Worm (Caenorhabditis elegans) whole organism, late embryonic: ENCODE data around the gene F59A6.11.

Experiments
- C08G9.2 ChIP-seq: sonication (generic microtip); optimal IDR thresholded peaks from 2 replicates; lab custom pipeline; 2016; ENCODE audit warnings: mild to moderate bottlenecking, missing genetic modification characterization, moderate library complexity, missing compliant biosample characterization
- C38D4.7 ChIP-seq: fragments of 200-800 bp; sonication (Bioruptor generic); optimal IDR thresholded peaks from 2 replicates; lab custom pipeline; 2018; ENCODE audit warnings: mild to moderate bottlenecking, missing genetic modification characterization, moderate library complexity, missing compliant biosample characterization
- K02D7.2 ChIP-seq: sonication (generic microtip); optimal IDR thresholded peaks from 2 replicates; lab custom pipeline; 2017; ENCODE audit warnings: mild to moderate bottlenecking, missing genetic modification characterization, missing compliant biosample characterization
- K09A11.1 ChIP-seq: sonication (generic microtip); optimal IDR thresholded peaks from 2 replicates; lab custom pipeline; 2017; ENCODE audit warnings: antibody characterized with exemption, mild to moderate bottlenecking, missing genetic modification characterization, missing compliant biosample characterization; ENCODE audit not compliant: insufficient read depth
- T23F11.4 ChIP-seq: fragments of 200-800 bp; sonication (Bioruptor generic); optimal IDR thresholded peaks from 2 replicates; lab custom pipeline; 2018; ENCODE audit warnings: mild to moderate bottlenecking, missing genetic modification characterization, missing compliant biosample characterization
- Y22D7AL.16 ChIP-seq: sonication (generic microtip); optimal IDR thresholded peaks from 2 replicates; lab custom pipeline; 2016; ENCODE audit warnings: missing genetic modification characterization, missing compliant biosample characterization
- ama-1 ChIP-seq: fragments of 150-350 bp; optimal IDR thresholded peaks from 2 replicates; lab custom pipeline; 2014
- ceh-14 ChIP-seq: sonication (generic microtip); optimal IDR thresholded peaks from 2 replicates; lab custom pipeline; 2016; ENCODE audit warnings: missing genotype, missing genetic modification characterization, missing compliant biosample characterization
- ceh-18 ChIP-seq: sonication (generic microtip); optimal IDR thresholded peaks from 2 replicates; lab custom pipeline; 2016; ENCODE audit warnings: missing genetic modification characterization, missing compliant biosample characterization
- ceh-19 ChIP-seq: fragments of 200-800 bp; sonication (Bioruptor generic); optimal IDR thresholded peaks from 2 replicates; lab custom pipeline; 2018; ENCODE audit warnings: mild to moderate bottlenecking, missing genetic modification characterization, missing compliant biosample characterization
- ceh-2 ChIP-seq: sonication (generic microtip); optimal IDR thresholded peaks from 2 replicates; lab custom pipeline; 2016; ENCODE audit warnings: missing genotype, missing genetic modification characterization, missing compliant biosample characterization
- ceh-22 ChIP-seq: sonication (generic microtip); optimal IDR thresholded peaks from 2 replicates; lab custom pipeline; 2017; ENCODE audit warnings: missing biosample characterization, missing genetic modification characterization
- ceh-24 ChIP-seq: sonication (generic microtip); optimal IDR thresholded peaks from 2 replicates; lab custom pipeline; 2016; ENCODE audit warnings: mild to moderate bottlenecking, missing genetic modification characterization, missing compliant biosample characterization
- ceh-30 ChIP-seq: fragments of 150-350 bp; optimal IDR thresholded peaks from 2 replicates; lab custom pipeline; 2014; ENCODE audit warnings: missing biosample characterization, missing genetic modification characterization
- ceh-31 ChIP-seq: sonication (generic microtip); optimal IDR thresholded peaks from 2 replicates; lab custom pipeline; 2016; ENCODE audit warnings: missing genetic modification characterization, missing compliant biosample characterization
- ceh-45 ChIP-seq: fragments of 200-800 bp; sonication (Bioruptor generic); IDR thresholded peaks from 2 replicates; pipeline ENCODE4 v1.3.6; 2022; ENCODE audit warnings: missing genetic modification reagents, missing genetic modification characterization, missing compliant biosample characterization
- ceh-48 ChIP-seq: sonication (generic microtip); optimal IDR thresholded peaks from 2 replicates; lab custom pipeline; 2016; ENCODE audit warnings: missing genetic modification characterization, inconsistent platforms, missing compliant biosample characterization
- ceh-9 ChIP-seq: sonication (generic microtip); optimal IDR thresholded peaks from 2 replicates; lab custom pipeline; 2016; ENCODE audit warnings: mild to moderate bottlenecking, missing genetic modification characterization, inconsistent platforms, missing compliant biosample characterization
- che-1 ChIP-seq: sonication (generic microtip); optimal IDR thresholded peaks from 2 replicates; lab custom pipeline; 2016; ENCODE audit warnings: mild to moderate bottlenecking, missing genetic modification characterization, missing compliant biosample characterization
- elt-4 ChIP-seq: sonication (generic microtip); optimal IDR thresholded peaks from 2 replicates; lab custom pipeline; 2016; ENCODE audit warnings: missing genetic modification characterization, missing compliant biosample characterization
- ets-4 ChIP-seq: sonication (generic microtip); optimal IDR thresholded peaks from 2 replicates; lab custom pipeline; 2016; ENCODE audit warnings: missing genetic modification characterization, missing compliant biosample characterization
- fax-1 ChIP-seq: sonication (generic microtip); optimal IDR thresholded peaks from 2 replicates; lab custom pipeline; 2016; ENCODE audit warnings: missing genotype, missing genetic modification characterization, missing compliant biosample characterization
- fkh-10 ChIP-seq: fragments of 150-350 bp; optimal IDR thresholded peaks from 2 replicates; lab custom pipeline; 2014; ENCODE audit warnings: missing biosample characterization, missing genetic modification reagents, missing genetic modification characterization
- fkh-6 ChIP-seq: sonication (generic microtip); optimal IDR thresholded peaks from 2 replicates; lab custom pipeline; 2016; ENCODE audit warnings: missing genetic modification characterization, missing compliant biosample characterization
- gmeb-2 ChIP-seq: sonication (generic microtip); optimal IDR thresholded peaks from 2 replicates; lab custom pipeline; 2016; ENCODE audit warnings: missing genetic modification characterization, inconsistent platforms, missing compliant biosample characterization
- hlh-13 ChIP-seq: fragments of 200-800 bp; sonication (Bioruptor generic); optimal IDR thresholded peaks from 2 replicates; lab custom pipeline; 2018; ENCODE audit warnings: mild to moderate bottlenecking, missing genetic modification characterization, missing compliant biosample characterization
- hlh-30 ChIP-seq: sonication (generic microtip); optimal IDR thresholded peaks from 2 replicates; lab custom pipeline; 2017; ENCODE audit warnings: antibody characterized with exemption, missing genetic modification characterization, missing compliant biosample characterization; ENCODE audit not compliant: insufficient read depth
- hlh-6 ChIP-seq: sonication (generic microtip); optimal IDR thresholded peaks from 2 replicates; lab custom pipeline; 2016; ENCODE audit warnings: missing genotype, missing genetic modification characterization, missing compliant biosample characterization
- hlh-8 ChIP-seq: sonication (generic microtip); optimal IDR thresholded peaks from 2 replicates; lab custom pipeline; 2016; ENCODE audit warnings: missing genotype, missing genetic modification characterization, missing compliant biosample characterization
- lim-6 ChIP-seq: sonication (generic microtip); optimal IDR thresholded peaks from 2 replicates; lab custom pipeline; 2016; ENCODE audit warnings: missing genetic modification characterization, missing compliant biosample characterization
- madf-2 ChIP-seq: sonication (generic microtip); optimal IDR thresholded peaks from 2 replicates; lab custom pipeline; 2017; ENCODE audit warnings: missing genetic modification characterization, missing compliant biosample characterization
- mec-3 ChIP-seq: sonication (generic microtip); optimal IDR thresholded peaks from 2 replicates; lab custom pipeline; 2016; ENCODE audit warnings: borderline replicate concordance, missing genetic modification characterization, missing compliant biosample characterization
- nfya-1 ChIP-seq: sonication (generic microtip); optimal IDR thresholded peaks from 2 replicates; lab custom pipeline; 2017; ENCODE audit warnings: missing genetic modification characterization, mild to moderate bottlenecking, missing compliant biosample characterization, antibody characterized with exemption, moderate library complexity
- nhr-232 ChIP-seq: sonication (generic microtip); optimal IDR thresholded peaks from 2 replicates; lab custom pipeline; 2016; ENCODE audit warnings: missing genetic modification characterization, missing compliant biosample characterization
- pag-3 ChIP-seq: sonication (generic microtip); optimal IDR thresholded peaks from 2 replicates; lab custom pipeline; 2016; ENCODE audit warnings: missing compliant biosample characterization, missing genetic modification characterization, borderline replicate concordance
- pat-9 ChIP-seq: fragments of 200-800 bp; sonication (Bioruptor generic); optimal IDR thresholded peaks from 2 replicates; lab custom pipeline; 2018; ENCODE audit warnings: mild to moderate bottlenecking, missing genetic modification characterization, moderate library complexity, missing compliant biosample characterization
- pax-1 ChIP-seq: fragments of 150-350 bp; optimal IDR thresholded peaks from 2 replicates; lab custom pipeline; 2014; ENCODE audit warnings: missing biosample characterization, missing genetic modification characterization
- pha-2 ChIP-seq: sonication (generic microtip); optimal IDR thresholded peaks from 2 replicates; lab custom pipeline; 2017; ENCODE audit warnings: mild to moderate bottlenecking, missing genetic modification characterization, missing compliant biosample characterization
- ref-2 ChIP-seq: sonication (generic microtip); optimal IDR thresholded peaks from 2 replicates; lab custom pipeline; 2016; ENCODE audit warnings: missing genetic modification characterization, missing compliant biosample characterization
- sdc-2 ChIP-seq: sonication (generic microtip); optimal IDR thresholded peaks from 2 replicates; lab custom pipeline; 2016; ENCODE audit warnings: missing genotype, missing genetic modification characterization, missing compliant biosample characterization
- sox-2 ChIP-seq: fragments of 200-800 bp; sonication (Bioruptor generic); IDR thresholded peaks from 2 replicates; pipeline ENCODE4 v1.3.6; 2022; ENCODE audit warnings: missing genetic modification reagents, missing genetic modification characterization, missing compliant biosample characterization
- sox-4 ChIP-seq: sonication (generic microtip); optimal IDR thresholded peaks from 2 replicates; lab custom pipeline; 2017; ENCODE audit warnings: mild to moderate bottlenecking, missing genetic modification characterization, inconsistent platforms, missing compliant biosample characterization
- syd-9 ChIP-seq: sonication (generic microtip); optimal IDR thresholded peaks from 2 replicates; lab custom pipeline; 2016; ENCODE audit warnings: mild to moderate bottlenecking, missing genetic modification characterization, moderate library complexity, missing compliant biosample characterization
- tbx-2 ChIP-seq: sonication (generic microtip); optimal IDR thresholded peaks from 2 replicates; lab custom pipeline; 2016; ENCODE audit warnings: missing genetic modification characterization, missing compliant biosample characterization
- ttx-3 ChIP-seq: sonication (generic microtip); optimal IDR thresholded peaks from 2 replicates; lab custom pipeline; 2016; ENCODE audit warnings: missing genetic modification reagents, missing genetic modification characterization, missing compliant biosample characterization
- unc-42 ChIP-seq: sonication (generic microtip); optimal IDR thresholded peaks from 2 replicates; lab custom pipeline; 2016; ENCODE audit warnings: missing genotype, missing genetic modification characterization, missing compliant biosample characterization
- unc-55 ChIP-seq: sonication (generic microtip); optimal IDR thresholded peaks from 2 replicates; lab custom pipeline; 2017; ENCODE audit warnings: missing biosample characterization, missing genetic modification reagents, missing genetic modification characterization
- zip-5 ChIP-seq: sonication (generic microtip); optimal IDR thresholded peaks from 2 replicates; lab custom pipeline; 2016; ENCODE audit warnings: missing genetic modification characterization, missing compliant biosample characterization
- ztf-16 ChIP-seq: sonication (generic microtip); optimal IDR thresholded peaks from 2 replicates; lab custom pipeline; 2017; ENCODE audit warnings: missing genetic modification characterization, missing compliant biosample characterization

The F59A6.11 gene

DNA sequence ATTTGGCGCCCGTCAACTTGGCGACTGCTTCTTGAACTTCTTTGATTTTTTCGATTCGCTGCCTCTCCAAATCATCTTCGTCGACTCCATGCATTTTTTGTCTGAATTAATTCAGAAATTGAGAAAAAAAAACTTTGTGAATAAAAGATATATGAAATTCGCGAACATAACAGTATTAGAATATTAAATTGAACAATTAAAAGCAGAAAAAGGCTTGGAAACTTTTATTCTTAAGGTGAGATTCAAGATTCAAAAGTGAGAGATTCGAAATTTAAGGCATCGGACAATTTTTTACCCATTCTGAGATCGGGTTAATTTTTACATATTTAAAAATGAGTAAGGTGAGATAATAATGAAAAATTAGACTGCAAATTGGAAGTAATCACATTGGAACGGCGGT lies 35.4 kb upstream of the F59A6.11 start, which contains the start of gene F33G12.3:
TSS of gene F33G12.3 (minus strand) at position 101 of the 400 bp plus-strand sequence.
- TF ChIP-seq ceh-19 (GFP tag; lab: Kevin White, UChicago) (no peak), gmeb-2 (no peak), nfya-1 (tag; lab: Kevin White, UChicago) (no peak), ets-4 (tag; lab: Kevin White, UChicago) (no peak), T23F11.4 (GFP tag; lab: Kevin White, UChicago) (no peak), fkh-6 (tag; lab: Kevin White, UChicago) (no peak), pax-1 (tag; lab: Kevin White, UChicago) (no peak), syd-9 (tag; lab: Kevin White, UChicago) (no peak), elt-4 (tag; lab: Kevin White, UChicago) (no peak), unc-55 (GFP tag; lab: Kevin White, UChicago) (no peak), K02D7.2 (no peak)

DNA sequence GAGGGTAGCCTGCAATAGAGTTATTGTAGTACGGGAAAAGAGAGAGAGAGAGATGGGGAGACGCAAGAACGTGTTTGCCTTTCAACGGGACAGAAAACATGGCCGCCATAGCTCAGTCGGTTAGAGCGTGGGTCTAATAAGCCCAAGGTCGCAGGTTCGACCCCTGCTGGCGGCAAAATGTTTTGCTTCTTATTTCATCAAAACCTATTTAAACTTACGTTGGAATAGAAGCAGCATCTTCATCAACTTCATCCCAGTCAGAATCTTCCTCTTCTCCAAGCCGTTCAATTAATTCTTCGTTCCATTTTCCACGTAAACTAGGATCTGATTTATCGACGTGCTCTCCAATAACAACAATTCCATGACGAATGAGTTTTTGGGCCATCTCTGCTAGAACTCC lies 34.1 kb upstream of the F59A6.11 start:
- peak; percentile 87 for TF ChIP-seq nhr-232
- TF ChIP-seq unc-55 (GFP tag; lab: Kevin White, UChicago), result no peak
- peak; percentile 88 for TF ChIP-seq pha-2 (tag; lab: Kevin White, UChicago)
- TF ChIP-seq hlh-13, result peak; percentile 79
- TF ChIP-seq madf-2, result peak; percentile 81
- peak; percentile 22 for TF ChIP-seq ceh-22 (tag; lab: Kevin White, UChicago)
- TF ChIP-seq ref-2 (tag; lab: Kevin White, UChicago), result peak; percentile 90
- no peak for TF ChIP-seq fkh-10 (GFP tag; lab: Kevin White, UChicago)
- TF ChIP-seq ceh-31, result peak; percentile 75
- TF ChIP-seq unc-42 (tag; lab: Kevin White, UChicago), result peak; percentile 78
- peak; percentile 85 for TF ChIP-seq C38D4.7 (GFP tag; lab: Kevin White, UChicago)
- TF ChIP-seq T23F11.4 (GFP tag; lab: Kevin White, UChicago), result peak; percentile 77
- peak; percentile 87 for TF ChIP-seq gmeb-2
- peak; percentile 85 for TF ChIP-seq tbx-2 (tag; lab: Kevin White, UChicago)
- TF ChIP-seq syd-9 (tag; lab: Kevin White, UChicago), result peak; percentile 84
- TF ChIP-seq hlh-8 (tag; lab: Kevin White, UChicago), result peak; percentile 79
- TF ChIP-seq ceh-2, result peak; percentile 86
- peak; percentile 90 for TF ChIP-seq sdc-2
- peak; percentile 15 for TF ChIP-seq elt-4 (tag; lab: Kevin White, UChicago)
- no peak for TF ChIP-seq pax-1 (tag; lab: Kevin White, UChicago)
- TF ChIP-seq zip-5, result peak; percentile 73
- peak; percentile 83 for TF ChIP-seq ceh-19 (GFP tag; lab: Kevin White, UChicago)
- TF ChIP-seq ceh-48 (tag; lab: Kevin White, UChicago), result peak; percentile 77
- TF ChIP-seq ceh-45 (GFP tag; lab: Robert Waterston, UW), result peak; percentile 77; the same call in 1 of the 2 replicates
- peak; percentile 81 for TF ChIP-seq ttx-3 (tag; lab: Kevin White, UChicago)
- no peak for TF ChIP-seq lim-6 (tag; lab: Kevin White, UChicago)
- no peak for TF ChIP-seq ceh-30 (tag; lab: Kevin White, UChicago)
- peak; percentile 54 for TF ChIP-seq sox-2 (GFP tag; lab: Robert Waterston, UW)
- TF ChIP-seq mec-3 (tag; lab: Kevin White, UChicago), result peak; percentile 58
- no peak for TF ChIP-seq hlh-30 (tag; lab: Kevin White, UChicago)
- no peak for TF ChIP-seq ama-1 (lab: Kevin White, UChicago)
- TF ChIP-seq Y22D7AL.16, result peak; percentile 85
- peak; percentile 86 for TF ChIP-seq C08G9.2 (tag; lab: Kevin White, UChicago)
- peak; percentile 15 for TF ChIP-seq pag-3 (tag; lab: Kevin White, UChicago)
- peak; percentile 78 for TF ChIP-seq K09A11.1 (tag; lab: Kevin White, UChicago)
- peak; percentile 88 for TF ChIP-seq sox-4 (tag; lab: Kevin White, UChicago)
- TF ChIP-seq ceh-9, result peak; percentile 49
- TF ChIP-seq ztf-16, result peak; percentile 86
- peak; percentile 72 for TF ChIP-seq ceh-24 (tag; lab: Kevin White, UChicago)
- peak; percentile 86 for TF ChIP-seq K02D7.2
- TF ChIP-seq hlh-6 (tag; lab: Kevin White, UChicago), result peak; percentile 97
- peak; percentile 90 for TF ChIP-seq che-1 (tag; lab: Kevin White, UChicago)
- TF ChIP-seq ceh-14 (tag; lab: Kevin White, UChicago), result peak; percentile 77
- peak; percentile 82 for TF ChIP-seq fax-1
- peak; percentile 88 for TF ChIP-seq pat-9 (tag; lab: Kevin White, UChicago)
- TF ChIP-seq ceh-18 (tag; lab: Kevin White, UChicago), result peak; percentile 91
